Worm (Caenorhabditis elegans): Measurements from ENCODE around the gene gba-4.

gba-4 gene

ce11 chrIV:5388477-5389065 is 37.9 kb upstream of the gba-4 start, which contains the start of gene elo-6 (continued):
- TF ChIP-seq Y75B8A.6 (GFP tag; IDR thresholded peaks at IDR 0.05), result no peak
- no peak for TF ChIP-seq ceh-32 (tag; optimal IDR thresholded peaks at IDR 0.05; ENCODE audit: poor library complexity)
- 0 out of 2 replicates have a peak, but pooled peaks have one; percentile 20 for TF ChIP-seq madf-9 (GFP tag; conservative IDR thresholded peaks at IDR 0.05)
- TF ChIP-seq ceh-82 (tag; optimal IDR thresholded peaks at IDR 0.05), result no peak
- TF ChIP-seq nhr-48 (tag; optimal IDR thresholded peaks at IDR 0.05), result peak; percentile 12
- no peak for TF ChIP-seq nhr-6 (tag; optimal IDR thresholded peaks at IDR 0.05)
- TF ChIP-seq F37D6.2 (tag; optimal IDR thresholded peaks at IDR 0.05), result no peak
- no peak for TF ChIP-seq daf-8 (GFP tag; IDR thresholded peaks at IDR 0.05)
- no peak for TF ChIP-seq lin-15B (tag; optimal IDR thresholded peaks at IDR 0.05)
- peak; percentile 79 for TF ChIP-seq hlh-11 (tag; optimal IDR thresholded peaks at IDR 0.05)
- no peak for TF ChIP-seq ces-1 (GFP tag; optimal IDR thresholded peaks at IDR 0.05)
- no peak for TF ChIP-seq R02D3.7 (tag; optimal IDR thresholded peaks at IDR 0.05)
- no peak for TF ChIP-seq egl-27 (tag; optimal IDR thresholded peaks at IDR 0.05)
- TF ChIP-seq mep-1 (tag; optimal IDR thresholded peaks at IDR 0.05), result peak; percentile 63

ce11 chrIV:5385020-5385419 is 34.3 kb upstream of the gba-4 start, which contains the start of gene F41H10.12:
TSS of gene F41H10.12 (plus strand) at chrIV:5385320.
- TF ChIP-seq dmd-6 (GFP tag; IDR thresholded peaks at IDR 0.05) (no peak), T26A8.4 (GFP tag; IDR thresholded peaks at IDR 0.05) (no peak), sdz-12 (GFP tag; optimal IDR thresholded peaks at IDR 0.05) (no peak), snpc-1.2 (GFP tag; IDR thresholded peaks at IDR 0.05) (no peak)

- TF ChIP-seq egl-27 (tag; optimal IDR thresholded peaks at IDR 0.05) (no peak), hmg-1.1 (GFP tag; IDR thresholded peaks at IDR 0.05) (no peak), dmd-6 (GFP tag; IDR thresholded peaks at IDR 0.05) (no peak), pha-4 (GFP tag; IDR thresholded peaks at IDR 0.05) (no peak), pha-4 (tag; optimal IDR thresholded peaks at IDR 0.05) (no peak), nhr-42 (GFP tag; IDR thresholded peaks at IDR 0.05) (no peak), lin-1 (GFP tag; IDR thresholded peaks at IDR 0.05) (no peak), duxl-1 (tag; optimal IDR thresholded peaks at IDR 0.05; ENCODE audit: poor library complexity) (no peak), lin-38 (GFP tag; IDR thresholded peaks at IDR 0.05) (no peak), ceh-62 (tag; optimal IDR thresholded peaks at IDR 0.05) (no peak), mxl-3 (GFP tag; optimal IDR thresholded peaks at IDR 0.05) (no peak), mes-2 (tag; optimal IDR thresholded peaks at IDR 0.05; ENCODE audit: poor library complexity, severe bottlenecking) (no peak)
These were observed 31.9 kb upstream of the gba-4 start, which contains the start of gene F41H10.1 for ce11 chrIV:5382609-5383008. TSS of gene F41H10.1 (plus strand) at chrIV:5382909.

ce11 chrIV:5381334-5381733 is 30.6 kb upstream of the gba-4 start, which contains the start of gene F41H10.2:
TSS of gene F41H10.2 (plus strand) at chrIV:5381634.
- no peak for TF ChIP-seq ceh-32 (tag; optimal IDR thresholded peaks at IDR 0.05; ENCODE audit: poor library complexity)
- peak; percentile 66 for TF ChIP-seq aha-1 (tag)

- TF ChIP-seq Y105C5A.15 (GFP tag; IDR thresholded peaks at IDR 0.05), result no peak
- TF ChIP-seq tra-1 (GFP tag; IDR thresholded peaks at IDR 0.05), result peak; percentile 61; the same call in 1 of the 2 replicates
- peak; percentile 70 for TF ChIP-seq dve-1 (tag; optimal IDR thresholded peaks at IDR 0.05; ENCODE audit: insufficient read depth)
- no peak for TF ChIP-seq lsy-2 (tag; optimal IDR thresholded peaks at IDR 0.05)
- no peak for TF ChIP-seq ceh-28 (tag; optimal IDR thresholded peaks at IDR 0.05)
- no peak for TF ChIP-seq snpc-1.2 (GFP tag; IDR thresholded peaks at IDR 0.05)
- peak; percentile 53 for TF ChIP-seq nhr-28 (tag; optimal IDR thresholded peaks at IDR 0.05)
- TF ChIP-seq nhr-42 (GFP tag; IDR thresholded peaks at IDR 0.05), result no peak
- no peak for TF ChIP-seq zip-11 (GFP tag; IDR thresholded peaks at IDR 0.05)
- TF ChIP-seq egl-43 (GFP tag; IDR thresholded peaks at IDR 0.05), result no peak
- TF ChIP-seq php-3 (GFP tag; IDR thresholded peaks at IDR 0.05), result 0 out of 2 replicates have a peak, but pooled peaks have one; percentile 16
- TF ChIP-seq hlh-11 (tag; optimal IDR thresholded peaks at IDR 0.05), result peak; percentile 14
- TF ChIP-seq daf-16 (GFP tag; optimal IDR thresholded peaks at IDR 0.05), result no peak
- TF ChIP-seq daf-16 (tag; optimal IDR thresholded peaks at IDR 0.05), result peak; percentile 65
- TF ChIP-seq nhr-48 (tag; optimal IDR thresholded peaks at IDR 0.05), result no peak
- peak; percentile 77 for TF ChIP-seq dmd-6 (GFP tag; IDR thresholded peaks at IDR 0.05)
These were observed 29.4 kb upstream of the gba-4 start for ce11 chrIV:5380140-5380539.

Measured in whole organism, L4 larva.